Worm (Caenorhabditis elegans) whole organism, midembryonic: ENCODE results near the gene lsm-5.
"Not testable (repeated sequence)": the region's sequence is repeated elsewhere in the genome, so short reads cannot be mapped to it uniquely, and the experiment has no call there.

Experiments used
- T22C8.4 ChIP-seq: fragments of 200-800 bp; sonication (Bioruptor generic); IDR thresholded peaks from 2 replicates; pipeline ENCODE4 v1.3.6; 2022; ENCODE audit warnings: missing genetic modification characterization, missing compliant biosample characterization
- cog-1 ChIP-seq: sonication (generic microtip); optimal IDR thresholded peaks from 2 replicates; lab custom pipeline; 2016; ENCODE audit warnings: missing genetic modification characterization, missing compliant biosample characterization
- flt-1 ChIP-seq: fragments of 200-800 bp; sonication (Bioruptor generic); IDR thresholded peaks from 2 replicates; pipeline ENCODE4 v1.3.6; 2022; ENCODE audit warnings: missing genetic modification characterization, missing compliant biosample characterization
- klf-2 ChIP-seq: fragments of 200-800 bp; sonication (Bioruptor generic); conservative IDR thresholded peaks from 2 replicates; pipeline ENCODE4 v1.3.6; 2022; ENCODE audit warnings: missing genetic modification reagents, missing genetic modification characterization, missing compliant biosample characterization
- med-1 ChIP-seq: sonication (generic microtip); optimal IDR thresholded peaks from 2 replicates; lab custom pipeline; 2017; ENCODE audit warnings: missing genetic modification characterization, mild to moderate bottlenecking, missing compliant biosample characterization, antibody characterized with exemption, missing genetic modification reagents; ENCODE audit not compliant: insufficient read depth
- ref-1 ChIP-seq: fragments of 200-800 bp; sonication (Bioruptor generic); conservative IDR thresholded peaks from 2 replicates; pipeline ENCODE4 v1.3.6; 2022; ENCODE audit warnings: missing genetic modification reagents, missing genetic modification characterization, missing compliant biosample characterization
- tab-1 ChIP-seq: fragments of 200-800 bp; sonication (Bioruptor generic); IDR thresholded peaks from 2 replicates; pipeline ENCODE4 v1.3.6; 2022; ENCODE audit warnings: missing genetic modification characterization, missing compliant biosample characterization
- ztf-23 ChIP-seq: fragments of 200-800 bp; sonication (Bioruptor generic); IDR thresholded peaks from 2 replicates; pipeline ENCODE4 v1.3.6; 2022; ENCODE audit warnings: missing genetic modification reagents, missing genetic modification characterization, missing compliant biosample characterization
- ztf-29 ChIP-seq: fragments of 200-800 bp; sonication (Bioruptor generic); IDR thresholded peaks from 2 replicates; pipeline ENCODE4 v1.3.6; 2022; ENCODE audit warnings: missing genetic modification reagents, missing genetic modification characterization, missing compliant biosample characterization

lsm-5 gene

ce11 chrV:15566511-15567178 lies 3.5 kb upstream of the lsm-5 start:
- TF ChIP-seq ztf-23 (GFP tag; lab: Robert Waterston, UW), result no peak
- TF ChIP-seq T22C8.4, result no peak
- TF ChIP-seq med-1 (GFP tag; lab: Kevin White, UChicago), result no peak
- TF ChIP-seq flt-1, result no peak
- TF ChIP-seq tab-1 (GFP tag; lab: Robert Waterston, UW), result no peak
- no peak for TF ChIP-seq ref-1 (GFP tag; lab: Robert Waterston, UW)
- TF ChIP-seq cog-1 (tag; lab: Kevin White, UChicago), result no peak
- TF ChIP-seq klf-2, result no peak
- TF ChIP-seq ztf-29 (GFP tag; lab: Robert Waterston, UW), result no peak

DNA sequence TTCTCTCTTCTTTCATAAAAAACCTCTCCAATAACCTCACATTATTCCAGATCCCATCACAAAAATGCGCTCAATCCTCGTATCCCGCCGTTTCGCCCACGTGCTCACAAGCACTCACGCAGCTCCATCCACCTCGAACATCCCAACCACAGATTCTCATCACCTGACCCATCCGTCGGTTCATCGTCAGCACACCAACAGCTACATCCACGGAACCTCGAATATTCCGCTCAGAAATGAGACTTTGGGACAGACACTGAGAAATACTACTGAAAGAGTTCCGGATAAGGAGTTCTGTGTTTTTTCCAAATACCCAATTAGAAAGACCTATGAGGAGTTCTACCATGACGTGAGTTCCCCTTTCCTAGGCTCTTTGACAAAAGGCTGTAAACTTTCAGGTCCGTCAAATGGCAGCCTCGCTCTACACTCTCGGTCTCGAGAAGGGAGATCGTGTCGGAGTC lies 2.8 kb upstream of the lsm-5 start, which contains the start of gene acs-2:
Gene acs-2, plus strand, starts transcription at position 51 of the 461 bp plus-strand sequence.
- TF ChIP-seq ztf-29 (GFP tag; lab: Robert Waterston, UW), result no peak
- TF ChIP-seq tab-1 (GFP tag; lab: Robert Waterston, UW), result no peak
- no peak for TF ChIP-seq flt-1
- TF ChIP-seq cog-1 (tag; lab: Kevin White, UChicago), result no peak
- no peak for TF ChIP-seq ztf-23 (GFP tag; lab: Robert Waterston, UW)
- TF ChIP-seq med-1 (GFP tag; lab: Kevin White, UChicago), result no peak

DNA sequence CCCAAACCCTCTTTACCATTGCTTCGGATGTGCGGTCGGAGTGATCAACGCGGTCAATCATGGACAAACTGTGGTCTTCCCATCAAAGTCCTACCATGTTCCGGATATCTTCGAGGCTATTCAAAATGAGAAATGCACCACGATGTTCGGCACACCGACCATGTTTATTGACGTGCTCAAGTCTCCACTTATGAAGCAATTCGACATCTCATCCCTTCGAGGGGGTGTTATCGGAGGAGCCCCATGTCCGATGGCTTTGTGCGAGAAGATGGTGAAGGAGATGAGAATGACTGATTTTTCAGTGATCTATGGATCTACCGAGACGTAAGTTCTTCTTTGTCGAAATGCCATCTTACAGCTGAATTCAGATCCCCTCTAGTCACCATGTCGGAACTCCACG lies 1.8 kb upstream of the lsm-5 start:
- TF ChIP-seq tab-1 (GFP tag; lab: Robert Waterston, UW), result no peak
- TF ChIP-seq med-1 (GFP tag; lab: Kevin White, UChicago), result no peak
- no peak for TF ChIP-seq T22C8.4
- TF ChIP-seq flt-1, result no peak
- TF ChIP-seq cog-1 (tag; lab: Kevin White, UChicago), result no peak
- TF ChIP-seq klf-2, result no peak
- TF ChIP-seq ref-1 (GFP tag; lab: Robert Waterston, UW), result no peak
- TF ChIP-seq ztf-23 (GFP tag; lab: Robert Waterston, UW), result no peak
- no peak for TF ChIP-seq ztf-29 (GFP tag; lab: Robert Waterston, UW)

- TF ChIP-seq ztf-29 (GFP tag; lab: Robert Waterston, UW), result no peak
- no peak for TF ChIP-seq ztf-23 (GFP tag; lab: Robert Waterston, UW)
- no peak for TF ChIP-seq flt-1
- TF ChIP-seq med-1 (GFP tag; lab: Kevin White, UChicago), result no peak
- no peak for TF ChIP-seq ref-1 (GFP tag; lab: Robert Waterston, UW)
- no peak for TF ChIP-seq klf-2
- TF ChIP-seq T22C8.4, result no peak
- TF ChIP-seq cog-1 (tag; lab: Kevin White, UChicago), result no peak
- no peak for TF ChIP-seq tab-1 (GFP tag; lab: Robert Waterston, UW)
Measured at ce11 chrV:15571006-15571526, 886 bp downstream of the lsm-5 start, which contains the start of gene fbxa-95. Gene fbxa-95 (plus strand): TSS chrV:15571476.

DNA sequence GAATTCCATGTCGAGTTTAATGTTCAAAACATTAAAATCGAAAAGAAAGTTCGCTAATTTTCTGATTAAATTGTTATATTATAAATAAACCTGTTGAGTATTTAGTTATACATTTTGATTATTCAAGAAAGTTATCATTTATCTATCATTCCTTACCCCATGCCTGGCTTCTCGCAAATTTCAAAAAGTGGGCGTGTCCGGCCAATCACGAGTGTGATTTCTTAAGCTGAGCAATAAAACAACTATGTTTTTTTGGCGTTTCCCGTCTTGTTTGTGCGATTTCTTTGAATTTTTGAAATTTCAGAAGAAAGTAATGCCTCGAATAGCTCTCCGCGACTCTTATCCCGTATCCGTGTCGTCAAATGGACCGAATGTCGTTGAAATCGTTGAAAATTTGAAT lies 2.4 kb downstream of the lsm-5 start, which contains the start of gene fbxa-94:
Gene fbxa-94, plus strand, starts transcription at position 301 of the 400 bp plus-strand sequence.
- no peak for TF ChIP-seq klf-2

DNA sequence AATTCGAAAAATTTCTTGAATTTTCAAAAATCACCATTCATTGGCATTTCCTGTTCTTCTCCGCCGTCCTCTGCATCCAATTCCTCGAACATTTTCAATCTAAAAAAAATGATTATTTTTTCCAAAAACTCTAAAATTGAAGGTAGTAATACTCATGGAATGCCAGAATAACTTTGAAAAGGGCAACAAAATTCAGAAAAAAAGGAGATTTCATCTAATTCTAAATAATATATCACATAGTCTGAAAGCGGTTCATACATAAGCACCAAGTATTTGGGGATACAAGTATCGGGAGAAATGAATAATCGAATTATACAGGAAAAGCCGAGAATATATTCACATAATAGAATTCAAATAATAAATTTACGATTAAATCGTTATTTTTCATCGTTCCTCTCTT lies 5.1 kb downstream of the lsm-5 start, which contains the start of gene mdt-28:
Gene mdt-28, minus strand, starts transcription at position 101 of the 400 bp plus-strand sequence.
- no peak for TF ChIP-seq ztf-23 (GFP tag; lab: Robert Waterston, UW)
- TF ChIP-seq med-1 (GFP tag; lab: Kevin White, UChicago), result no peak
- no peak for TF ChIP-seq ztf-29 (GFP tag; lab: Robert Waterston, UW)
- no peak for TF ChIP-seq cog-1 (tag; lab: Kevin White, UChicago)
- TF ChIP-seq tab-1 (GFP tag; lab: Robert Waterston, UW), result no peak
- no peak for TF ChIP-seq ref-1 (GFP tag; lab: Robert Waterston, UW)
- TF ChIP-seq flt-1, result no peak
- no peak for TF ChIP-seq T22C8.4
- no peak for TF ChIP-seq klf-2

DNA sequence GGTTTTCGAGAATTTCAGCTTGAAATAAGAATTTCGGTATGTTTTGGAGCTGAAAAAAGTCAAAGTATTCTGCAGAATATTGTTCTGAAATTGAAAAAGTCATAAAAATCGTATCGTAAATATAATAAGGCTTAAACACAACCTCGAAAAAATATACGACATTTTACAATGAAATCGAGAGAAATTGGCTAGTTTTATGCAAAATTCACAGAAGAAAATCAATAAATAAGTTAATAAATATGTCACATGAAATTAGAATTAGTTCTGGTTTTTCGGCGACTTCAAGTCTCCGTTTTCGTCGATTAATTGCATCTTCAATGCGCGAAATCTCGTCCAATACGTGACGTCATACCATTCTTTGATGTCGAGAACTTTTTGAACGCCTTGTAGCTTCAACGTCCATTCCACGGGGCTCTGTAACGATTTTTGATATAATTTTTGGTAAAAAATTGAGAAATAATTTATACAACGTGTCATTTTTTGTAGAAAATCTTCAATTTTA lies 7.3 kb downstream of the lsm-5 start, which contains the start of gene atx-3:
Gene atx-3, minus strand, starts transcription at position 51 of the 502 bp plus-strand sequence.
- TF ChIP-seq T22C8.4 (no peak), med-1 (GFP tag; lab: Kevin White, UChicago) (no peak), klf-2 (no peak), cog-1 (tag; lab: Kevin White, UChicago) (no peak), ztf-29 (GFP tag; lab: Robert Waterston, UW) (no peak), tab-1 (GFP tag; lab: Robert Waterston, UW) (no peak), ref-1 (GFP tag; lab: Robert Waterston, UW) (no peak), flt-1 (no peak), ztf-23 (GFP tag; lab: Robert Waterston, UW) (no peak)

DNA sequence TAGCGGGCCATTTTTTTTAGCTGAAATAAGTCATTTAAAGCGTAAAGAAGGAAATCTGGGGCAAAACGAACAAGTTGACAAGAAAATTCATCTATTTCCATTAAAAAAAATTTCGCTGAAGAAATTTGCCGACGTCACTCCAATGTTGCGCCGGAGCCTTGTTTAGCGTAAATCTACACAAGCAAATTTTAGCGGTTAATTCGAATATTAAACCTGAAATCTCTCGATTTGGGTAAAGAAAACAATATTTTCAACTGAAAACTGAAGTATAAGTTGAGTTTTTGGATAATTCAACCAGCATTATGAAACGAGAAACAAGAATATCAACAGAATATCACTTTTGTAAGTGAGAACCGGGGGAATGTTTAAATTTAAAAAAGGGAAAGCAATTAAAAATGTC lies 8.2 kb downstream of the lsm-5 start, which contains the start of gene F28F8.9:
Gene F28F8.9, minus strand, starts transcription at position 288 of the 400 bp plus-strand sequence.
- TF ChIP-seq cog-1 (tag; lab: Kevin White, UChicago) (no peak), med-1 (GFP tag; lab: Kevin White, UChicago) (no peak), tab-1 (GFP tag; lab: Robert Waterston, UW) (no peak), T22C8.4 (no peak), ref-1 (GFP tag; lab: Robert Waterston, UW) (no peak), flt-1 (no peak), ztf-23 (GFP tag; lab: Robert Waterston, UW) (no peak), klf-2 (no peak), ztf-29 (GFP tag; lab: Robert Waterston, UW) (no peak)

ce11 chrV:15590183-15590667 lies 20.0 kb downstream of the lsm-5 start, which contains the start of gene F28F8.7:
Gene F28F8.7 (minus strand): TSS chrV:15590617.
- TF ChIP-seq ztf-23 (GFP tag; lab: Robert Waterston, UW); flt-1; T22C8.4: not testable (repeated sequence)
